Fruit fly (Drosophila melanogaster) whole organism, embryonic: ENCODE results near the gene CG43439.

Source experiments
- Abd-B ChIP-seq: fragments of 200-800 bp; sonication (Bioruptor generic); optimal IDR thresholded peaks from 2 replicates; lab custom pipeline; 2018; ENCODE audit warnings: missing biosample characterization, mild to moderate bottlenecking, missing genetic modification characterization, moderate library complexity
- Asciz ChIP-seq: fragments of 200-800 bp; sonication (Bioruptor generic); optimal IDR thresholded peaks from 2 replicates; lab custom pipeline; 2017; ENCODE audit warnings: missing biosample characterization, mild to moderate bottlenecking, missing genetic modification characterization, missing genetic modification reagents
- BtbVII ChIP-seq: fragments of 200-800 bp; sonication (Bioruptor generic); optimal IDR thresholded peaks from 3 replicates; lab custom pipeline; 2017; ENCODE audit warnings: missing biosample characterization, mild to moderate bottlenecking, missing genetic modification characterization
- C15 ChIP-seq: fragments of 200-800 bp; sonication (Bioruptor generic); IDR thresholded peaks from 3 replicates; pipeline ENCODE4 v1.3.6; 2022; ENCODE audit warnings: missing biosample characterization, missing genetic modification characterization
- CG10979 ChIP-seq: fragments of 200-800 bp; sonication (Bioruptor generic); optimal IDR thresholded peaks from 2 replicates; lab custom pipeline; 2018; ENCODE audit warnings: missing biosample characterization, mild to moderate bottlenecking, missing genetic modification characterization, moderate library complexity
- CG11093 ChIP-seq: fragments of 200-800 bp; sonication (Bioruptor generic); IDR thresholded peaks from 3 replicates; pipeline ENCODE4 v1.3.6; 2022; ENCODE audit warnings: missing biosample characterization, missing genetic modification characterization
- CG11456 ChIP-seq: fragments of 200-800 bp; sonication (Bioruptor generic); IDR thresholded peaks from 3 replicates; pipeline ENCODE4 v1.3.6; 2022; ENCODE audit warnings: missing biosample characterization, missing genetic modification characterization
- CG11504 ChIP-seq: fragments of 200-800 bp; sonication (Bioruptor generic); optimal IDR thresholded peaks from 3 replicates; lab custom pipeline; 2019; ENCODE audit warnings: missing biosample characterization, mild to moderate bottlenecking, missing genetic modification characterization, moderate library complexity
- CG12104 ChIP-seq: fragments of 200-800 bp; sonication (Bioruptor generic); optimal IDR thresholded peaks from 3 replicates; lab custom pipeline; 2016; ENCODE audit warnings: missing biosample characterization, missing genetic modification characterization
- CG12155 ChIP-seq: fragments of 200-800 bp; sonication (Bioruptor generic); optimal IDR thresholded peaks from 3 replicates; lab custom pipeline; 2016; ENCODE audit warnings: missing biosample characterization, missing genetic modification characterization
- CG12219 ChIP-seq: fragments of 200-800 bp; sonication (Bioruptor generic); optimal IDR thresholded peaks from 3 replicates; lab custom pipeline; 2018; ENCODE audit warnings: missing biosample characterization, mild to moderate bottlenecking, missing genetic modification characterization
- CG1233 ChIP-seq: fragments of 200-800 bp; sonication (Bioruptor generic); optimal IDR thresholded peaks from 4 replicates; lab custom pipeline; 2018; ENCODE audit warnings: missing biosample characterization, mild to moderate bottlenecking, missing genetic modification characterization
- CG12659 ChIP-seq: fragments of 200-800 bp; sonication (Bioruptor generic); optimal IDR thresholded peaks from 3 replicates; lab custom pipeline; 2017; ENCODE audit warnings: mild to moderate bottlenecking, missing biosample characterization, missing genetic modification reagents, missing genetic modification characterization
- CG14050 ChIP-seq: fragments of 200-800 bp; sonication (Bioruptor generic); IDR thresholded peaks from 3 replicates; pipeline ENCODE4 v1.3.6; 2022; ENCODE audit warnings: missing biosample characterization, missing genetic modification characterization
- CG17829 ChIP-seq: fragments of 200-800 bp; optimal IDR thresholded peaks from 2 replicates; lab custom pipeline; 2019; ENCODE audit warnings: missing biosample characterization, mild to moderate bottlenecking, missing genetic modification characterization, moderate library complexity
- CG18476 ChIP-seq: fragments of 200-800 bp; sonication (Bioruptor generic); optimal IDR thresholded peaks from 2 replicates; lab custom pipeline; 2016; ENCODE audit warnings: missing biosample characterization, mild to moderate bottlenecking, missing genetic modification characterization
- CG2202 ChIP-seq: fragments of 200-800 bp; sonication (Bioruptor generic); optimal IDR thresholded peaks from 2 replicates; lab custom pipeline; 2018; ENCODE audit warnings: missing biosample characterization, mild to moderate bottlenecking, missing genetic modification characterization
- CG30020 ChIP-seq: fragments of 200-800 bp; optimal IDR thresholded peaks from 2 replicates; lab custom pipeline; 2019; ENCODE audit warnings: missing biosample characterization, mild to moderate bottlenecking, missing genetic modification characterization, moderate library complexity
- CG32532 ChIP-seq: fragments of 200-800 bp; sonication (Bioruptor generic); IDR thresholded peaks from 2 replicates; pipeline ENCODE4 v1.3.6; 2022; ENCODE audit warnings: missing biosample characterization, missing genetic modification characterization
- CG3281 ChIP-seq: fragments of 200-800 bp; sonication (Bioruptor generic); optimal IDR thresholded peaks from 3 replicates; lab custom pipeline; 2017; ENCODE audit warnings: missing biosample characterization, mild to moderate bottlenecking, missing genetic modification characterization
- CG4424 ChIP-seq: fragments of 200-800 bp; sonication (Bioruptor generic); optimal IDR thresholded peaks from 3 replicates; lab custom pipeline; 2016; ENCODE audit warnings: missing biosample characterization, missing genetic modification characterization
- CG4854 ChIP-seq: fragments of 200-800 bp; sonication (Bioruptor generic); optimal IDR thresholded peaks from 2 replicates; lab custom pipeline; 2016; ENCODE audit warnings: missing biosample characterization, missing genetic modification characterization, inconsistent platforms
- CG6254 ChIP-seq: fragments of 200-800 bp; sonication (Bioruptor generic); optimal IDR thresholded peaks from 3 replicates; lab custom pipeline; 2017; ENCODE audit warnings: mild to moderate bottlenecking, missing biosample characterization, missing genetic modification reagents, missing genetic modification characterization
- CG7839 ChIP-seq: fragments of 200-800 bp; sonication (Bioruptor generic); optimal IDR thresholded peaks from 3 replicates; lab custom pipeline; 2018; ENCODE audit warnings: missing biosample characterization, mild to moderate bottlenecking, missing genetic modification characterization, moderate library complexity
- CG8359 ChIP-seq: fragments of 200-800 bp; sonication (Bioruptor generic); optimal IDR thresholded peaks from 2 replicates; lab custom pipeline; 2017; ENCODE audit warnings: missing biosample characterization, mild to moderate bottlenecking, missing genetic modification characterization, borderline replicate concordance
- CG9727 ChIP-seq: fragments of 200-800 bp; sonication (Bioruptor generic); optimal IDR thresholded peaks from 3 replicates; lab custom pipeline; 2017; ENCODE audit warnings: missing biosample characterization, mild to moderate bottlenecking, missing genetic modification characterization
- Camta ChIP-seq: fragments of 200-800 bp; sonication (Bioruptor generic); optimal IDR thresholded peaks from 2 replicates; lab custom pipeline; 2016; ENCODE audit warnings: missing biosample characterization, missing genetic modification characterization
- Chrac-16 ChIP-seq: fragments of 200-800 bp; sonication (Bioruptor generic); optimal IDR thresholded peaks from 3 replicates; lab custom pipeline; 2016; ENCODE audit warnings: missing biosample characterization, missing genetic modification characterization
- D ChIP-seq, 2 experiments: fragments of 200-800 bp in 1 of 2; fragments of >200 bp in 1 of 2; sonication (Bioruptor generic) in 1 of 2; optimal IDR thresholded peaks; 2 replicates in 1 of 2; 3 replicates in 1 of 2; lab custom pipeline; 2017; ENCODE audit warnings: mild to moderate bottlenecking in 1 of 2, missing biosample characterization in 1 of 2, missing genetic modification characterization in 1 of 2, missing genetic modification reagents in 1 of 2
- E2f1 ChIP-seq: fragments of 200-800 bp; sonication (Bioruptor generic); IDR thresholded peaks from 2 replicates; pipeline ENCODE4 v1.3.6; 2022; ENCODE audit warnings: missing biosample characterization, missing genetic modification characterization
- Gug ChIP-seq: fragments of 200-800 bp; sonication (Bioruptor generic); IDR thresholded peaks from 4 replicates; pipeline ENCODE4 v1.3.6; 2022; ENCODE audit warnings: missing biosample characterization, missing genetic modification characterization
- Jarid2 ChIP-seq: fragments of 200-800 bp; sonication (Bioruptor generic); optimal IDR thresholded peaks from 3 replicates; lab custom pipeline; 2017; ENCODE audit warnings: mild to moderate bottlenecking, missing biosample characterization, missing genetic modification reagents, missing genetic modification characterization
- Nf-YA ChIP-seq: fragments of 200-800 bp; sonication (Bioruptor generic); IDR thresholded peaks from 2 replicates; pipeline ENCODE4 v1.3.6; 2022; ENCODE audit warnings: missing biosample characterization, missing genetic modification characterization
- Ravus ChIP-seq: fragments of 200-800 bp; sonication (Bioruptor generic); IDR thresholded peaks from 2 replicates; pipeline ENCODE4 v1.3.6; 2022; ENCODE audit warnings: missing biosample characterization, missing genetic modification characterization
- Ssrp ChIP-seq: fragments of 200-800 bp; sonication (Bioruptor generic); optimal IDR thresholded peaks from 2 replicates; lab custom pipeline; 2018; ENCODE audit warnings: missing biosample characterization, mild to moderate bottlenecking, missing genetic modification characterization, moderate library complexity
- az2 ChIP-seq: fragments of 200-800 bp; sonication (Bioruptor generic); optimal IDR thresholded peaks from 3 replicates; lab custom pipeline; 2016; ENCODE audit warnings: missing biosample characterization, missing genetic modification characterization
- bab2 ChIP-seq: fragments of 200-800 bp; sonication (Bioruptor generic); optimal IDR thresholded peaks from 2 replicates; lab custom pipeline; 2016; ENCODE audit warnings: missing biosample characterization, missing genetic modification characterization
- caup ChIP-seq: fragments of 200-800 bp; sonication (Bioruptor generic); optimal IDR thresholded peaks from 3 replicates; lab custom pipeline; 2017; ENCODE audit warnings: missing biosample characterization, mild to moderate bottlenecking, missing genetic modification characterization, moderate library complexity; ENCODE audit not compliant: severe bottlenecking
- ewg ChIP-seq: fragments of 200-800 bp; sonication (Bioruptor generic); optimal IDR thresholded peaks from 3 replicates; lab custom pipeline; 2017; ENCODE audit warnings: mild to moderate bottlenecking, missing biosample characterization, missing genetic modification reagents, missing genetic modification characterization
- gcm2 ChIP-seq: fragments of 200-800 bp; sonication (Bioruptor generic); optimal IDR thresholded peaks from 2 replicates; lab custom pipeline; 2016; ENCODE audit warnings: missing biosample characterization, missing genetic modification characterization
- ham ChIP-seq: fragments of 200-800 bp; sonication (Bioruptor generic); IDR thresholded peaks from 2 replicates; pipeline ENCODE4 v1.3.6; 2022; ENCODE audit warnings: missing biosample characterization, missing genetic modification characterization
- lbe ChIP-seq: fragments of 200-800 bp; sonication (Bioruptor generic); optimal IDR thresholded peaks from 2 replicates; lab custom pipeline; 2016; ENCODE audit warnings: missing biosample characterization, mild to moderate bottlenecking, missing genetic modification characterization
- nmo ChIP-seq: fragments of 200-800 bp; sonication (Bioruptor generic); optimal IDR thresholded peaks from 2 replicates; lab custom pipeline; 2018; ENCODE audit warnings: missing biosample characterization, mild to moderate bottlenecking, missing genetic modification characterization, moderate library complexity
- otp ChIP-seq: fragments of 200-800 bp; sonication (Bioruptor generic); IDR thresholded peaks from 3 replicates; pipeline ENCODE4, ENCODE4 v1.3.6; 2022; ENCODE audit warnings: missing biosample characterization, missing genetic modification characterization
- phol ChIP-seq: fragments of 200-800 bp; sonication (Bioruptor generic); optimal IDR thresholded peaks from 3 replicates; lab custom pipeline; 2018; ENCODE audit warnings: missing biosample characterization, mild to moderate bottlenecking, missing genetic modification characterization, moderate library complexity
- slbo ChIP-seq: fragments of 200-800 bp; sonication (Bioruptor generic); IDR thresholded peaks from 2 replicates; pipeline ENCODE4 v1.3.6; 2022; ENCODE audit warnings: missing biosample characterization, missing genetic modification characterization
- ssp ChIP-seq: fragments of 200-800 bp; sonication (Bioruptor generic); IDR thresholded peaks from 2 replicates; pipeline ENCODE4 v1.3.6; 2022; ENCODE audit warnings: missing biosample characterization, missing genetic modification characterization
- tin ChIP-seq: fragments of 200-800 bp; sonication (Bioruptor generic); optimal IDR thresholded peaks from 3 replicates; lab custom pipeline; 2016; ENCODE audit warnings: missing biosample characterization, missing genetic modification characterization
- zen ChIP-seq: fragments of 200-800 bp; sonication (Bioruptor generic); optimal IDR thresholded peaks from 3 replicates; lab custom pipeline; 2018; ENCODE audit warnings: missing biosample characterization, mild to moderate bottlenecking, missing genetic modification characterization, moderate library complexity

CG43439 gene

dm6 chr3L:6977391-6977790 is 7.0 kb downstream of the CG43439 start:
- TF ChIP-seq Ssrp (tag; lab: Kevin White, UChicago) (peak; percentile 64), slbo (GFP tag; lab: Robert Waterston, UW) (peak; percentile 67), CG7839 (peak; percentile 64), CG12659 (GFP tag; lab: Kevin White, UChicago) (peak; percentile 32), BtbVII (GFP tag; lab: Kevin White, UChicago) (peak; percentile 16), ham (GFP tag; lab: Robert Waterston, UW) (no peak), tin (GFP tag; lab: Kevin White, UChicago) (peak; percentile 66), CG1233 (GFP tag; lab: Kevin White, UChicago) (peak; percentile 19), CG18476 (no peak), E2f1 (GFP tag; lab: Robert Waterston, UW) (peak; percentile 65), CG10979 (peak; percentile 73), lbe (GFP tag; lab: Kevin White, UChicago) (peak; percentile 33), CG11093 (GFP tag; lab: Robert Waterston, UW) (peak; percentile 33; the same call in 1 of the 3 replicates), CG9727 (GFP tag; lab: Kevin White, UChicago) (peak; percentile 72), phol (tag; lab: Kevin White, UChicago) (peak; percentile 72), Chrac-16 (GFP tag; lab: Kevin White, UChicago) (peak; percentile 44), Gug (peak; percentile 34; the same call in 1 of the 4 replicates), bab2 (no peak), ssp (GFP tag; lab: Robert Waterston, UW) (peak; percentile 43; the same call in 1 of the 2 replicates), CG2202 (tag; lab: Kevin White, UChicago) (no peak), CG11504 (tag; lab: Kevin White, UChicago) (peak; percentile 74), CG3281 (GFP tag; lab: Kevin White, UChicago) (peak; percentile 27), CG12219 (peak; percentile 21), gcm2 (GFP tag; lab: Kevin White, UChicago) (no peak), CG32532 (GFP tag; lab: Robert Waterston, UW) (peak; percentile 44; the same call in 1 of the 2 replicates), Nf-YA (GFP tag; lab: Robert Waterston, UW) (0 out of 2 replicates have a peak, but pooled peaks have one; percentile 42), caup (GFP tag; lab: Kevin White, UChicago) (peak; percentile 44), CG12155 (GFP tag; lab: Kevin White, UChicago) (peak; percentile 39), ewg (GFP tag; lab: Kevin White, UChicago) (peak; percentile 45), CG17829 (tag; lab: Kevin White, UChicago) (peak; percentile 55), Camta (GFP tag; lab: Kevin White, UChicago) (no peak), az2 (peak; percentile 46), Jarid2 (GFP tag; lab: Kevin White, UChicago) (peak; percentile 8), zen (tag; lab: Kevin White, UChicago) (peak; percentile 45), Abd-B (GFP tag; lab: Kevin White, UChicago) (peak; percentile 62), CG12104 (peak; percentile 46), nmo (GFP tag; lab: Kevin White, UChicago) (peak; percentile 65), C15 (0 out of 3 replicates have a peak, but pooled peaks have one; percentile 33), CG14050 (GFP tag; lab: Robert Waterston, UW) (peak; percentile 40; the same call in 1 of the 3 replicates), CG4854 (GFP tag; lab: Kevin White, UChicago) (no peak), CG4424 (GFP tag; lab: Kevin White, UChicago) (peak; percentile 61), Asciz (GFP tag; lab: Kevin White, UChicago) (peak; percentile 61), CG6254 (GFP tag; lab: Kevin White, UChicago) (peak; percentile 67), Ravus (GFP tag; lab: Robert Waterston, UW) (peak; percentile 19; the same call in 1 of the 2 replicates), CG8359 (GFP tag; lab: Kevin White, UChicago) (peak; percentile 47), CG11456 (GFP tag; lab: Robert Waterston, UW) (peak; percentile 45; the same call in 1 of the 3 replicates), D (optimal IDR thresholded peaks at IDR 0.05; lab: Kevin White, UChicago) (no peak), D (GFP tag; optimal IDR thresholded peaks at IDR 0.05; lab: Kevin White, UChicago) (peak; percentile 56), otp (GFP tag; lab: Robert Waterston, UW) (0 out of 3 replicates have a peak, but pooled peaks have one; percentile 31), CG30020 (tag; lab: Kevin White, UChicago) (no peak)
